Worm (Caenorhabditis elegans) whole organism, young adult: ENCODE data around the gene coq-5.

Source experiments
- D2030.7 ChIP-seq: fragments of 200-800 bp; sonication (Bioruptor generic); IDR thresholded peaks from 2 replicates; pipeline ENCODE4 v1.3.6; 2022; ENCODE audit warnings: missing genetic modification reagents, missing genetic modification characterization, missing compliant biosample characterization
- F33H1.4 ChIP-seq: fragments of 200-800 bp; sonication (Bioruptor generic); IDR thresholded peaks from 2 replicates; pipeline ENCODE4 v1.3.6; 2022; ENCODE audit warnings: missing genetic modification reagents, missing genetic modification characterization, missing compliant biosample characterization
- F37B4.10 ChIP-seq: fragments of 200-800 bp; sonication (Bioruptor generic); IDR thresholded peaks from 2 replicates; pipeline ENCODE4 v1.3.6; 2022; ENCODE audit warnings: missing genetic modification characterization, missing compliant biosample characterization
- F49E8.2 ChIP-seq: sonication (generic microtip); optimal IDR thresholded peaks from 3 replicates; lab custom pipeline; 2017; ENCODE audit warnings: missing genetic modification characterization, mild to moderate bottlenecking, missing compliant biosample characterization, antibody characterized with exemption, moderate library complexity; ENCODE audit not compliant: insufficient read depth
- F57A8.1 ChIP-seq: fragments of 200-800 bp; sonication (Bioruptor generic); optimal IDR thresholded peaks from 2 replicates; lab custom pipeline; 2018; ENCODE audit warnings: mild to moderate bottlenecking, missing genetic modification characterization, moderate library complexity, missing compliant biosample characterization
- F57C9.4 ChIP-seq: sonication (generic microtip); optimal IDR thresholded peaks from 2 replicates; lab custom pipeline; 2017; ENCODE audit warnings: mild to moderate bottlenecking, missing genetic modification characterization, missing compliant biosample characterization
- T26A5.8 ChIP-seq: sonication (generic microtip); optimal IDR thresholded peaks from 2 replicates; lab custom pipeline; 2016; ENCODE audit warnings: missing genetic modification characterization, missing compliant biosample characterization
- akir-1 ChIP-seq: fragments of 200-800 bp; sonication (Bioruptor generic); optimal IDR thresholded peaks from 2 replicates; lab custom pipeline; 2018; ENCODE audit warnings: mild to moderate bottlenecking, missing genetic modification characterization, moderate library complexity, missing compliant biosample characterization
- attf-3 ChIP-seq: fragments of 200-800 bp; sonication (Bioruptor generic); conservative IDR thresholded peaks from 2 replicates; pipeline ENCODE4 v1.3.6; 2022; ENCODE audit warnings: missing genetic modification reagents, missing genetic modification characterization, missing compliant biosample characterization
- attf-6 ChIP-seq: fragments of 200-800 bp; sonication (Bioruptor generic); IDR thresholded peaks from 2 replicates; pipeline ENCODE4 v1.3.6; 2022; ENCODE audit warnings: missing genetic modification reagents, missing genetic modification characterization, missing compliant biosample characterization
- bed-2 ChIP-seq: fragments of 200-800 bp; sonication (Bioruptor generic); IDR thresholded peaks from 2 replicates; pipeline ENCODE4 v1.3.6; 2022; ENCODE audit warnings: missing genetic modification reagents, missing genetic modification characterization, missing compliant biosample characterization
- cebp-1 ChIP-seq, 2 experiments: fragments of 200-800 bp in 1 of 2; sonication (Bioruptor generic) in 1 of 2; sonication (generic microtip) in 1 of 2; IDR thresholded peaks in 1 of 2; optimal IDR thresholded peaks in 1 of 2; 2 replicates each; pipeline versions ENCODE4 v1.3.6 to Lab custom; 2017 to 2022; ENCODE audit warnings: missing compliant biosample characterization in 2 of 2, missing genetic modification characterization in 2 of 2, mild to moderate bottlenecking in 1 of 2, missing genetic modification reagents in 1 of 2, moderate library complexity in 1 of 2
- cebp-2 ChIP-seq: fragments of 200-800 bp; sonication (Bioruptor generic); IDR thresholded peaks from 2 replicates; pipeline ENCODE4 v1.3.6; 2022; ENCODE audit warnings: missing genetic modification characterization, missing compliant biosample characterization
- ceh-100 ChIP-seq: fragments of 200-800 bp; sonication (Bioruptor generic); IDR thresholded peaks from 2 replicates; pipeline ENCODE4 v1.3.6; 2022; ENCODE audit warnings: missing genetic modification reagents, missing genetic modification characterization, missing compliant biosample characterization
- ceh-27 ChIP-seq: fragments of 200-800 bp; sonication (Bioruptor generic); optimal IDR thresholded peaks from 2 replicates; lab custom pipeline; 2018; ENCODE audit warnings: mild to moderate bottlenecking, missing genetic modification characterization, moderate library complexity, missing compliant biosample characterization
- ceh-58 ChIP-seq: fragments of 200-800 bp; sonication (Bioruptor generic); IDR thresholded peaks from 2 replicates; pipeline ENCODE4 v1.3.6; 2022; ENCODE audit warnings: missing genetic modification characterization, missing compliant biosample characterization
- egl-18 ChIP-seq: fragments of 200-800 bp; sonication (Bioruptor generic); IDR thresholded peaks from 2 replicates; pipeline ENCODE4 v1.3.6; 2022; ENCODE audit warnings: missing genetic modification reagents, missing genetic modification characterization, missing compliant biosample characterization
- egl-44 ChIP-seq: fragments of 200-800 bp; sonication (Bioruptor generic); IDR thresholded peaks from 2 replicates; pipeline ENCODE4 v1.3.6; 2022; ENCODE audit warnings: missing genetic modification reagents, missing genetic modification characterization, missing compliant biosample characterization
- ekl-4 ChIP-seq: fragments of 200-800 bp; sonication (Bioruptor generic); IDR thresholded peaks from 2 replicates; pipeline ENCODE4 v1.3.6; 2022; ENCODE audit warnings: missing genetic modification reagents, missing genetic modification characterization, missing compliant biosample characterization
- hmg-1.2 ChIP-seq: fragments of 200-800 bp; sonication (Bioruptor generic); IDR thresholded peaks from 2 replicates; pipeline ENCODE4 v1.3.6; 2022; ENCODE audit warnings: missing genetic modification reagents, missing genetic modification characterization, missing compliant biosample characterization
- let-607 ChIP-seq, 2 experiments: fragments of 200-800 bp in 1 of 2; sonication (Bioruptor generic) in 1 of 2; sonication (generic microtip) in 1 of 2; optimal IDR thresholded peaks; 2 replicates each; lab custom pipeline; 2016 to 2018; ENCODE audit warnings: mild to moderate bottlenecking in 2 of 2, missing compliant biosample characterization in 2 of 2, missing genetic modification characterization in 2 of 2, moderate library complexity in 2 of 2, missing genotype in 1 of 2
- lir-1 ChIP-seq: fragments of 200-800 bp; sonication (Bioruptor generic); conservative IDR thresholded peaks from 2 replicates; pipeline ENCODE4 v1.3.6; 2022; ENCODE audit warnings: missing genetic modification reagents, missing genetic modification characterization, missing compliant biosample characterization
- nfya-2 ChIP-seq: fragments of 200-800 bp; sonication (Bioruptor generic); IDR thresholded peaks from 2 replicates; pipeline ENCODE4 v1.3.6; 2022; ENCODE audit warnings: missing genetic modification reagents, missing genetic modification characterization, missing compliant biosample characterization
- nfyb-1 ChIP-seq: fragments of 200-800 bp; sonication (Bioruptor generic); IDR thresholded peaks from 2 replicates; pipeline ENCODE4 v1.3.6; 2022; ENCODE audit warnings: missing genetic modification reagents, missing genetic modification characterization, missing compliant biosample characterization
- nhr-179 ChIP-seq: sonication (generic microtip); optimal IDR thresholded peaks from 2 replicates; lab custom pipeline; 2016; ENCODE audit warnings: mild to moderate bottlenecking, missing genetic modification characterization, missing compliant biosample characterization
- nhr-80 ChIP-seq: sonication (generic microtip); optimal IDR thresholded peaks from 2 replicates; lab custom pipeline; 2016; ENCODE audit warnings: missing genetic modification characterization, missing compliant biosample characterization
- nhr-90 ChIP-seq: sonication (generic microtip); optimal IDR thresholded peaks from 2 replicates; lab custom pipeline; 2016; ENCODE audit warnings: missing genotype, mild to moderate bottlenecking, missing genetic modification characterization, missing compliant biosample characterization
- pbrm-1 ChIP-seq: fragments of 200-800 bp; sonication (Bioruptor generic); IDR thresholded peaks from 2 replicates; pipeline ENCODE4 v1.3.6; 2022; ENCODE audit warnings: missing genetic modification reagents, missing genetic modification characterization, missing compliant biosample characterization
- pha-4 ChIP-seq: fragments of 150-350 bp; sonication (generic microtip); optimal IDR thresholded peaks from 2 replicates; lab custom pipeline; 2014; ENCODE audit warnings: missing biosample characterization, missing genetic modification reagents, missing genetic modification characterization
- rec-8 ChIP-seq, 2 experiments: sonication (generic microtip); optimal IDR thresholded peaks; 2 replicates each; lab custom pipeline; 2016; ENCODE audit warnings: mild to moderate bottlenecking in 2 of 2, missing genetic modification characterization in 2 of 2, missing genetic modification reagents in 2 of 2, missing genotype in 2 of 2, missing biosample characterization in 1 of 2, missing compliant biosample characterization in 1 of 2, moderate library complexity in 1 of 2
- repo-1 ChIP-seq: sonication (generic microtip); optimal IDR thresholded peaks from 2 replicates; lab custom pipeline; 2017; ENCODE audit warnings: mild to moderate bottlenecking, missing genetic modification characterization, missing compliant biosample characterization
- snpc-1.3 ChIP-seq: sonication (generic microtip); optimal IDR thresholded peaks from 2 replicates; lab custom pipeline; 2017; ENCODE audit warnings: missing genetic modification characterization, mild to moderate bottlenecking, missing compliant biosample characterization, antibody characterized with exemption, moderate library complexity, missing genotype, missing genetic modification reagents; ENCODE audit not compliant: insufficient read depth
- somi-1 ChIP-seq: fragments of 200-800 bp; sonication (Bioruptor generic); optimal IDR thresholded peaks from 2 replicates; lab custom pipeline; 2018; ENCODE audit warnings: mild to moderate bottlenecking, missing genetic modification characterization, missing compliant biosample characterization
- sptf-2 ChIP-seq: fragments of 200-800 bp; sonication (Bioruptor generic); optimal IDR thresholded peaks from 2 replicates; lab custom pipeline; 2018; ENCODE audit warnings: mild to moderate bottlenecking, missing genetic modification characterization, missing compliant biosample characterization
- tbx-9 ChIP-seq: sonication (generic microtip); optimal IDR thresholded peaks from 2 replicates; lab custom pipeline; 2016; ENCODE audit warnings: borderline replicate concordance, missing genetic modification characterization, inconsistent platforms, missing compliant biosample characterization
- tlf-1 ChIP-seq: fragments of 200-800 bp; sonication (Bioruptor generic); optimal IDR thresholded peaks from 2 replicates; lab custom pipeline; 2018; ENCODE audit warnings: mild to moderate bottlenecking, missing genetic modification characterization, missing compliant biosample characterization
- unc-130 ChIP-seq: sonication (generic microtip); optimal IDR thresholded peaks from 2 replicates; lab custom pipeline; 2016; ENCODE audit warnings: missing genetic modification reagents, missing genetic modification characterization, missing compliant biosample characterization
- ztf-25 ChIP-seq: fragments of 200-800 bp; sonication (Bioruptor generic); IDR thresholded peaks from 2 replicates; pipeline ENCODE4 v1.3.6; 2022; ENCODE audit warnings: missing genetic modification reagents, missing genetic modification characterization, missing compliant biosample characterization

coq-5 gene

ce11 chrIII:7889036-7889435, 30.8 kb upstream of the coq-5 start:
- no peak for TF ChIP-seq D2030.7 (GFP tag; lab: Robert Waterston, UW)
- TF ChIP-seq let-607 (tag; optimal IDR thresholded peaks at IDR 0.05; lab: Kevin White, UChicago), result no peak
- no peak for TF ChIP-seq repo-1 (tag; lab: Kevin White, UChicago)
- no peak for TF ChIP-seq rec-8 (tag; optimal IDR thresholded peaks at IDR 0.05; lab: Kevin White, UChicago)
- no peak for TF ChIP-seq ceh-27 (GFP tag; lab: Kevin White, UChicago)

ce11 chrIII:7884863-7885262, 26.6 kb upstream of the coq-5 start, which contains the start of gene ZK688.11:
ZK688.11 (minus strand) TSS chrIII:7884963.
- TF ChIP-seq snpc-1.3 (tag; lab: Kevin White, UChicago) (no peak), tbx-9 (no peak), ceh-58 (GFP tag; lab: Robert Waterston, UW) (no peak), tlf-1 (GFP tag; lab: Kevin White, UChicago) (no peak), T26A5.8 (tag; lab: Kevin White, UChicago) (no peak), egl-18 (no peak), F33H1.4 (GFP tag; lab: Robert Waterston, UW) (no peak), pha-4 (tag; lab: Kevin White, UChicago) (no peak), F57C9.4 (tag; lab: Kevin White, UChicago) (no peak), bed-2 (no peak), nhr-90 (tag; lab: Kevin White, UChicago) (no peak), D2030.7 (GFP tag; lab: Robert Waterston, UW) (no peak), nhr-179 (no peak), akir-1 (GFP tag; lab: Kevin White, UChicago) (no peak), F37B4.10 (GFP tag; lab: Robert Waterston, UW) (no peak), nfya-2 (GFP tag; lab: Robert Waterston, UW) (no peak), attf-6 (GFP tag; lab: Robert Waterston, UW) (no peak), nhr-80 (no peak), lir-1 (GFP tag; lab: Robert Waterston, UW) (no peak)

ce11 chrIII:7882900-7883299, 24.6 kb upstream of the coq-5 start, which contains the start of gene ZK688.9:
ZK688.9 (minus strand) TSS chrIII:7883000.
- TF ChIP-seq ztf-25 (GFP tag; lab: Robert Waterston, UW), result no peak
- TF ChIP-seq ceh-100 (GFP tag; lab: Robert Waterston, UW), result no peak
- no peak for TF ChIP-seq F57A8.1 (GFP tag; lab: Kevin White, UChicago)
- no peak for TF ChIP-seq ekl-4
- TF ChIP-seq nfyb-1 (GFP tag; lab: Robert Waterston, UW), result no peak
- TF ChIP-seq cebp-1 (GFP tag; IDR thresholded peaks at IDR 0.05; lab: Robert Waterston, UW), result no peak
- TF ChIP-seq cebp-1 (tag; optimal IDR thresholded peaks at IDR 0.05; lab: Kevin White, UChicago), result no peak
- TF ChIP-seq sptf-2 (GFP tag; lab: Kevin White, UChicago), result no peak
- no peak for TF ChIP-seq pbrm-1 (GFP tag; lab: Robert Waterston, UW)
- no peak for TF ChIP-seq egl-44 (GFP tag; lab: Robert Waterston, UW)
- TF ChIP-seq tbx-9, result no peak
- TF ChIP-seq attf-3 (GFP tag; lab: Robert Waterston, UW), result no peak
- TF ChIP-seq cebp-2 (GFP tag; lab: Robert Waterston, UW), result no peak
- no peak for TF ChIP-seq F49E8.2 (tag; lab: Kevin White, UChicago)
- TF ChIP-seq hmg-1.2 (GFP tag; lab: Robert Waterston, UW), result no peak
- no peak for TF ChIP-seq somi-1
- no peak for TF ChIP-seq unc-130 (GFP tag; lab: Kevin White, UChicago)
